Fruit fly (Drosophila melanogaster): ENCODE data around the gene Ude.

The Ude gene

dm6 chr3R:24813637-24814301, 14.3 kb upstream of the Ude start, which contains the start of the genes lili and CG34150 (continued):
- TF ChIP-seq sd (tag; optimal IDR thresholded peaks at IDR 0.05) (peak; percentile 65), Poxn (GFP tag; IDR thresholded peaks at IDR 0.05) (no peak), eve (GFP tag; optimal IDR thresholded peaks at IDR 0.05) (no peak), CG6765 (GFP tag; optimal IDR thresholded peaks at IDR 0.05) (peak; percentile 10), Dp (GFP tag; optimal IDR thresholded peaks at IDR 0.05) (peak; percentile 67), nerfin-2 (GFP tag; IDR thresholded peaks at IDR 0.05; ENCODE audit: partially characterized antibody) (no peak), Dbx (GFP tag; IDR thresholded peaks at IDR 0.05) (peak; percentile 82), CG4424 (GFP tag; optimal IDR thresholded peaks at IDR 0.05) (peak; percentile 78), CG11093 (GFP tag; IDR thresholded peaks at IDR 0.05) (peak; percentile 44; the same call in 1 of the 3 replicates), CG6791 (GFP tag; IDR thresholded peaks at IDR 0.05; ENCODE audit: partially characterized antibody) (peak; percentile 76), HHEX (GFP tag; optimal IDR thresholded peaks at IDR 0.05) (no peak), CG4820 (GFP tag; optimal IDR thresholded peaks at IDR 0.05) (peak; percentile 74), CG9817 (tag; optimal IDR thresholded peaks at IDR 0.05) (peak; percentile 77), hbn (GFP tag; IDR thresholded peaks at IDR 0.05; ENCODE audit: partially characterized antibody) (peak; percentile 75), corto (GFP tag; optimal IDR thresholded peaks at IDR 0.05) (no peak), crc (GFP tag; optimal IDR thresholded peaks at IDR 0.05) (peak; percentile 32), hth (optimal IDR thresholded peaks at IDR 0.05) (no peak), Optix (GFP tag; IDR thresholded peaks at IDR 0.05) (no peak), sim (GFP tag; IDR thresholded peaks at IDR 0.05) (no peak), ash1 (GFP tag; optimal IDR thresholded peaks at IDR 0.05) (no peak), fd102C (GFP tag; optimal IDR thresholded peaks at IDR 0.05) (no peak), pan (optimal IDR thresholded peaks at IDR 0.05) (no peak), pan (GFP tag; optimal IDR thresholded peaks at IDR 0.05 in 1 of 2, IDR thresholded peaks at IDR 0.05 in 1 of 2) (peak in 1 of 2 experiments; percentile 67), CG11085 (GFP tag; IDR thresholded peaks at IDR 0.05) (peak; percentile 62), Rfx (GFP tag; IDR thresholded peaks at IDR 0.05) (peak; percentile 78), Hsf (GFP tag; optimal IDR thresholded peaks at IDR 0.05) (peak; percentile 84), CG10543 (GFP tag; optimal IDR thresholded peaks at IDR 0.05) (peak; percentile 71), al (GFP tag; IDR thresholded peaks at IDR 0.05) (peak; percentile 69), CG4360 (GFP tag; IDR thresholded peaks at IDR 0.05) (no peak), CG10321 (GFP tag; IDR thresholded peaks at IDR 0.05) (no peak), cg (GFP tag; optimal IDR thresholded peaks at IDR 0.05) (no peak), CG10209 (GFP tag; optimal IDR thresholded peaks at IDR 0.05) (peak; percentile 56), CG13287 (GFP tag; IDR thresholded peaks at IDR 0.05; ENCODE audit: partially characterized antibody) (peak; percentile 88), Meics (GFP tag; optimal IDR thresholded peaks at IDR 0.05) (peak; percentile 52), Tbp (GFP tag; optimal IDR thresholded peaks at IDR 0.05) (no peak), CG31441 (GFP tag; IDR thresholded peaks at IDR 0.05) (peak; percentile 78), prd (optimal IDR thresholded peaks at IDR 0.05) (no peak), prd (GFP tag; IDR thresholded peaks at IDR 0.05) (peak; percentile 84), tgo (GFP tag; IDR thresholded peaks at IDR 0.05) (peak; percentile 72), Atf-2 (GFP tag; optimal IDR thresholded peaks at IDR 0.05) (peak; percentile 62), CG18011 (GFP tag; optimal IDR thresholded peaks at IDR 0.05) (peak; percentile 53), CG4730 (GFP tag; IDR thresholded peaks at IDR 0.05) (peak; percentile 60), gsb (GFP tag; IDR thresholded peaks at IDR 0.05) (no peak), crp (GFP tag; optimal IDR thresholded peaks at IDR 0.05) (peak; percentile 78 to 94), gcm2 (GFP tag; optimal IDR thresholded peaks at IDR 0.05) (peak; percentile 48), Hr51 (GFP tag; optimal IDR thresholded peaks at IDR 0.05) (peak; percentile 64 to 75), CG3065 (GFP tag; optimal IDR thresholded peaks at IDR 0.05) (no peak), Scr (GFP tag; IDR thresholded peaks at IDR 0.05; ENCODE audit: partially characterized antibody) (peak; percentile 84), CG17385 (GFP tag; optimal IDR thresholded peaks at IDR 0.05) (peak; percentile 63), row (GFP tag; IDR thresholded peaks at IDR 0.05) (peak; percentile 90)

Data from whole organism, embryonic.